Fruit fly (Drosophila melanogaster): Measurements from ENCODE around the gene CG34007.

Gene CG34007

DNA sequence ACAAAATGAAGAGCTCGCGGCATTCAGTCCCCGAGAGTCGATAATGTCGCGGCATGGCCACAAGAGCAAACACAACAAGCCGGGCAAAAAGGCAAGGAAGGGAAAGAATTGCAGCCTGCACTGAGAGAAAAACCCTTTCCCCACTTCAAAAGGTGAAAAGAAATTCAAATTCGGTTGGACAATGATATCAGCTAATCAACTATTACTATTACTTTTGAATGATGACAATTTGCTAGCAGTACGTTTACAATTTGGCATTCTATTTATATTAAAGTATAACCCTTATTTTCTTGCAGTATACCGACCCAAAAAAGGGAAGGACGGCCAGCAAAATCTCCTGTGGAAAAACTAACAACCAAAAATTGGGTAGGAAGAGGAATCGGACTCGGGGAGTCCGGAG, 32.2 kb downstream of the CG34007 start (continued):
- TF ChIP-seq pita (GFP tag; optimal IDR thresholded peaks at IDR 0.05) (no peak), CG12299 (tag; optimal IDR thresholded peaks at IDR 0.05) (no peak), CG11696 (GFP tag; IDR thresholded peaks at IDR 0.05) (no peak), Doc3 (GFP tag; IDR thresholded peaks at IDR 0.05; ENCODE audit: partially characterized antibody) (no peak), CG1647 (GFP tag; optimal IDR thresholded peaks at IDR 0.05) (no peak), CG9932 (GFP tag; IDR thresholded peaks at IDR 0.05) (peak; percentile 52), Spps (tag; optimal IDR thresholded peaks at IDR 0.05) (no peak), Vsx1 (GFP tag; optimal IDR thresholded peaks at IDR 0.05) (no peak), CG11093 (GFP tag; IDR thresholded peaks at IDR 0.05) (no peak), CG18476 (GFP tag; optimal IDR thresholded peaks at IDR 0.05) (no peak), ci (GFP tag; IDR thresholded peaks at IDR 0.05) (peak; percentile 85), rib (GFP tag; IDR thresholded peaks at IDR 0.05) (no peak), Sry-δ (GFP tag; optimal IDR thresholded peaks at IDR 0.05) (no peak), ash1 (GFP tag; optimal IDR thresholded peaks at IDR 0.05) (no peak), Stat92E (GFP tag; optimal IDR thresholded peaks at IDR 0.05) (no peak), CG8290 (GFP tag; optimal IDR thresholded peaks at IDR 0.05) (no peak), CG8290 (tag; optimal IDR thresholded peaks at IDR 0.05) (peak in 1 of 2 experiments; percentile 78), CG18011 (GFP tag; optimal IDR thresholded peaks at IDR 0.05) (no peak), tup (GFP tag; optimal IDR thresholded peaks at IDR 0.05) (peak; percentile 32), Nf-YA (GFP tag; IDR thresholded peaks at IDR 0.05) (no peak), CG17328 (GFP tag; IDR thresholded peaks at IDR 0.05) (peak; percentile 60), CG9817 (tag; optimal IDR thresholded peaks at IDR 0.05) (peak; percentile 43), Eip74EF (GFP tag; optimal IDR thresholded peaks at IDR 0.05) (peak in 1 of 2 experiments; percentile 18), lmd (GFP tag; IDR thresholded peaks at IDR 0.05) (no peak), CG15479 (GFP tag; optimal IDR thresholded peaks at IDR 0.05) (no peak), dysf (GFP tag; IDR thresholded peaks at IDR 0.05) (peak; percentile 58; the same call in 2 of the 3 replicates), ap (GFP tag; IDR thresholded peaks at IDR 0.05) (0 out of 2 replicates have a peak, but pooled peaks have one; percentile 31), ro (GFP tag; IDR thresholded peaks at IDR 0.05) (no peak), z (GFP tag; IDR thresholded peaks at IDR 0.05) (no peak), gro (GFP tag; optimal IDR thresholded peaks at IDR 0.05) (no peak), vfl (GFP tag; optimal IDR thresholded peaks at IDR 0.05) (no peak), chinmo (GFP tag; IDR thresholded peaks at IDR 0.05; ENCODE audit: partially characterized antibody) (no peak), gce (GFP tag; IDR thresholded peaks at IDR 0.05) (no peak), Gug (GFP tag; IDR thresholded peaks at IDR 0.05) (no peak), fru (optimal IDR thresholded peaks at IDR 0.05) (no peak), CG10462 (GFP tag; optimal IDR thresholded peaks at IDR 0.05) (peak; percentile 10), Jarid2 (GFP tag; optimal IDR thresholded peaks at IDR 0.05) (no peak), CG8924 (tag; optimal IDR thresholded peaks at IDR 0.05) (peak; percentile 73), Lim3 (GFP tag; IDR thresholded peaks at IDR 0.05) (no peak), nmo (GFP tag; optimal IDR thresholded peaks at IDR 0.05) (peak; percentile 46), lov (optimal IDR thresholded peaks at IDR 0.05) (no peak), lov (GFP tag; IDR thresholded peaks at IDR 0.05) (no peak), CG34224 (GFP tag; IDR thresholded peaks at IDR 0.05; ENCODE audit: partially characterized antibody) (no peak), Oli (tag; optimal IDR thresholded peaks at IDR 0.05) (peak; percentile 67), CG10147 (GFP tag; optimal IDR thresholded peaks at IDR 0.05) (peak; percentile 45), CG7786 (GFP tag; optimal IDR thresholded peaks at IDR 0.05) (peak; percentile 22), Rfx (GFP tag; IDR thresholded peaks at IDR 0.05) (0 out of 2 replicates have a peak, but pooled peaks have one; percentile 32), CG12219 (GFP tag; optimal IDR thresholded peaks at IDR 0.05) (peak; percentile 57), onecut (GFP tag; IDR thresholded peaks at IDR 0.05) (peak; percentile 58), Hmr (GFP tag; optimal IDR thresholded peaks at IDR 0.05) (peak; percentile 79), CG6254 (GFP tag; optimal IDR thresholded peaks at IDR 0.05) (no peak), ham (GFP tag; IDR thresholded peaks at IDR 0.05) (peak; percentile 58; the same call in 1 of the 2 replicates)

All from whole organism, embryonic.